Fruit fly (Drosophila melanogaster) whole organism, embryonic: ENCODE measurements around the gene CG32170.

Experiments
- Abd-B ChIP-seq: fragments of 200-800 bp; sonication (Bioruptor generic); optimal IDR thresholded peaks from 2 replicates; lab custom pipeline; 2018; ENCODE audit warnings: missing biosample characterization, mild to moderate bottlenecking, missing genetic modification characterization, moderate library complexity
- Awh ChIP-seq: fragments of 200-800 bp; sonication (Bioruptor generic); IDR thresholded peaks from 2 replicates; pipeline ENCODE4, ENCODE4 v1.3.6; 2022; ENCODE audit warnings: missing biosample characterization, missing genetic modification characterization
- B-H1 ChIP-seq: fragments of 200-800 bp; sonication (Bioruptor generic); IDR thresholded peaks from 3 replicates; pipeline ENCODE4 v1.3.6; 2022; ENCODE audit warnings: missing biosample characterization, missing genetic modification characterization
- Bgb ChIP-seq: fragments of 200-800 bp; sonication (Bioruptor generic); IDR thresholded peaks from 2 replicates; pipeline ENCODE4 v1.3.6; 2022; ENCODE audit warnings: missing biosample characterization, missing genetic modification characterization; ENCODE audit not compliant: partially characterized antibody
- CG10209 ChIP-seq: fragments of 200-800 bp; sonication (Bioruptor generic); optimal IDR thresholded peaks from 3 replicates; lab custom pipeline; 2017; ENCODE audit warnings: missing biosample characterization, mild to moderate bottlenecking, missing genetic modification characterization, missing genetic modification reagents
- CG1024 ChIP-seq: fragments of 200-800 bp; sonication (Bioruptor generic); IDR thresholded peaks from 2 replicates; pipeline ENCODE4 v1.3.6; 2022; ENCODE audit warnings: missing biosample characterization, missing genetic modification characterization
- CG12219 ChIP-seq: fragments of 200-800 bp; sonication (Bioruptor generic); optimal IDR thresholded peaks from 3 replicates; lab custom pipeline; 2018; ENCODE audit warnings: missing biosample characterization, mild to moderate bottlenecking, missing genetic modification characterization
- CG12744 ChIP-seq: fragments of 200-800 bp; sonication (Bioruptor generic); optimal IDR thresholded peaks from 2 replicates; lab custom pipeline; 2016; ENCODE audit warnings: missing biosample characterization, missing genetic modification characterization
- CG13894 ChIP-seq: fragments of 200-800 bp; sonication (Bioruptor generic); optimal IDR thresholded peaks from 3 replicates; lab custom pipeline; 2018; ENCODE audit warnings: missing biosample characterization, mild to moderate bottlenecking, missing genetic modification characterization, moderate library complexity
- CG14667 ChIP-seq: fragments of 200-800 bp; sonication (Bioruptor generic); IDR thresholded peaks from 2 replicates; pipeline ENCODE4 v1.3.6; 2022; ENCODE audit warnings: missing biosample characterization, missing genetic modification characterization
- CG17359 ChIP-seq: fragments of 200-800 bp; sonication (Bioruptor generic); optimal IDR thresholded peaks from 3 replicates; lab custom pipeline; 2018; ENCODE audit warnings: missing biosample characterization, mild to moderate bottlenecking, missing genetic modification characterization, moderate library complexity
- CG17385 ChIP-seq: fragments of 200-800 bp; sonication (Bioruptor generic); optimal IDR thresholded peaks from 3 replicates; lab custom pipeline; 2018; ENCODE audit warnings: missing biosample characterization, mild to moderate bottlenecking, missing genetic modification characterization
- CG1832 ChIP-seq: fragments of 200-800 bp; sonication (Bioruptor generic); optimal IDR thresholded peaks from 2 replicates; lab custom pipeline; 2017; ENCODE audit warnings: missing biosample characterization, mild to moderate bottlenecking, missing genetic modification characterization, inconsistent platforms
- CG18619 ChIP-seq: fragments of 200-800 bp; sonication (Bioruptor generic); optimal IDR thresholded peaks from 3 replicates; lab custom pipeline; 2017; ENCODE audit warnings: missing biosample characterization, mild to moderate bottlenecking, missing genetic modification characterization
- CG18764 ChIP-seq: fragments of 200-800 bp; sonication (Bioruptor generic); optimal IDR thresholded peaks from 3 replicates; lab custom pipeline; 2016; ENCODE audit warnings: missing biosample characterization, missing genetic modification characterization
- CG2875 ChIP-seq: fragments of 200-800 bp; sonication (Bioruptor generic); optimal IDR thresholded peaks from 2 replicates; lab custom pipeline; 2017; ENCODE audit warnings: missing biosample characterization, mild to moderate bottlenecking, missing genetic modification characterization, missing genetic modification reagents
- CG30020 ChIP-seq: fragments of 200-800 bp; optimal IDR thresholded peaks from 2 replicates; lab custom pipeline; 2019; ENCODE audit warnings: missing biosample characterization, mild to moderate bottlenecking, missing genetic modification characterization, moderate library complexity
- CG32532 ChIP-seq: fragments of 200-800 bp; sonication (Bioruptor generic); IDR thresholded peaks from 2 replicates; pipeline ENCODE4 v1.3.6; 2022; ENCODE audit warnings: missing biosample characterization, missing genetic modification characterization
- CG3281 ChIP-seq: fragments of 200-800 bp; sonication (Bioruptor generic); optimal IDR thresholded peaks from 3 replicates; lab custom pipeline; 2017; ENCODE audit warnings: missing biosample characterization, mild to moderate bottlenecking, missing genetic modification characterization
- CG3847 ChIP-seq: fragments of 200-800 bp; sonication (Bioruptor generic); IDR thresholded peaks from 2 replicates; pipeline ENCODE4 v1.3.6; 2022; ENCODE audit warnings: missing biosample characterization, missing genetic modification characterization
- CG42726 ChIP-seq: fragments of 200-800 bp; sonication (Bioruptor generic); IDR thresholded peaks from 2 replicates; pipeline ENCODE4 v1.3.6; 2022; ENCODE audit warnings: missing biosample characterization, missing genetic modification characterization; ENCODE audit not compliant: partially characterized antibody
- CG5180 ChIP-seq: fragments of 200-800 bp; sonication (Bioruptor generic); optimal IDR thresholded peaks from 3 replicates; lab custom pipeline; 2017; ENCODE audit warnings: missing biosample characterization, missing genetic modification characterization, mild to moderate bottlenecking, moderate library complexity, missing genetic modification reagents
- CG7357 ChIP-seq: fragments of 200-800 bp; sonication (Bioruptor generic); IDR thresholded peaks from 3 replicates; pipeline ENCODE4 v1.3.6; 2022; ENCODE audit warnings: missing biosample characterization, missing genetic modification characterization
- CG7372 ChIP-seq: fragments of 200-800 bp; sonication (Bioruptor generic); IDR thresholded peaks from 2 replicates; pipeline ENCODE4 v1.3.6; 2022; ENCODE audit warnings: missing biosample characterization, missing genetic modification characterization
- CG7556 ChIP-seq: fragments of 200-800 bp; sonication (Bioruptor generic); optimal IDR thresholded peaks from 2 replicates; lab custom pipeline; 2017; ENCODE audit warnings: missing biosample characterization, mild to moderate bottlenecking, missing genetic modification characterization
- D19B ChIP-seq: fragments of 200-800 bp; sonication (Bioruptor generic); optimal IDR thresholded peaks from 2 replicates; lab custom pipeline; 2017; ENCODE audit warnings: missing biosample characterization, mild to moderate bottlenecking, missing genetic modification characterization
- Dfd ChIP-seq, 2 experiments: fragments of >200 bp; optimal IDR thresholded peaks; 2 replicates each; lab custom pipeline; 2017; ENCODE audit warnings: missing biosample characterization in 2 of 2, missing genetic modification characterization in 2 of 2
- HLHmδ ChIP-seq: fragments of 200-800 bp; sonication (Bioruptor generic); optimal IDR thresholded peaks from 2 replicates; lab custom pipeline; 2018; ENCODE audit warnings: missing biosample characterization, mild to moderate bottlenecking, missing genetic modification characterization, moderate library complexity
- Hey ChIP-seq: fragments of 200-800 bp; sonication (Bioruptor generic); optimal IDR thresholded peaks from 3 replicates; lab custom pipeline; 2018; ENCODE audit warnings: missing biosample characterization, mild to moderate bottlenecking, missing genetic modification characterization
- Ptx1 ChIP-seq: fragments of 200-800 bp; sonication (Bioruptor generic); IDR thresholded peaks from 2 replicates; pipeline ENCODE4 v1.3.6; 2022; ENCODE audit warnings: missing biosample characterization, missing genetic modification characterization
- Sox100B ChIP-seq: fragments of 200-800 bp; sonication (Bioruptor generic); optimal IDR thresholded peaks from 3 replicates; lab custom pipeline; 2018; ENCODE audit warnings: missing biosample characterization, mild to moderate bottlenecking, missing genetic modification characterization
- Taf1 ChIP-seq: fragments of 200-800 bp; sonication (Bioruptor generic); IDR thresholded peaks from 2 replicates; pipeline ENCODE4 v1.3.6; 2022; ENCODE audit warnings: missing biosample characterization, missing genetic modification characterization
- bbx ChIP-seq: fragments of 200-800 bp; sonication (Bioruptor generic); IDR thresholded peaks from 2 replicates; pipeline ENCODE4 v1.3.6; 2022; ENCODE audit warnings: missing biosample characterization, missing genetic modification characterization; ENCODE audit not compliant: partially characterized antibody
- btn ChIP-seq: fragments of 200-800 bp; sonication (Bioruptor generic); optimal IDR thresholded peaks from 2 replicates; lab custom pipeline; 2016; ENCODE audit warnings: missing biosample characterization, missing genetic modification characterization
- chm ChIP-seq: fragments of 200-800 bp; sonication (Bioruptor generic); IDR thresholded peaks from 2 replicates; pipeline ENCODE4 v1.3.6; 2022; ENCODE audit warnings: missing biosample characterization, missing genetic modification characterization
- dimm ChIP-seq: fragments of 200-800 bp; sonication (Bioruptor generic); IDR thresholded peaks from 2 replicates; pipeline ENCODE4 v1.3.6; 2022; ENCODE audit warnings: missing biosample characterization, missing genetic modification characterization
- dmrt99B ChIP-seq: fragments of 200-800 bp; sonication (Bioruptor generic); optimal IDR thresholded peaks from 2 replicates; lab custom pipeline; 2018; ENCODE audit warnings: missing biosample characterization, mild to moderate bottlenecking, missing genetic modification characterization, moderate library complexity
- ewg ChIP-seq: fragments of 200-800 bp; sonication (Bioruptor generic); optimal IDR thresholded peaks from 3 replicates; lab custom pipeline; 2017; ENCODE audit warnings: mild to moderate bottlenecking, missing biosample characterization, missing genetic modification reagents, missing genetic modification characterization
- gem ChIP-seq: fragments of 200-800 bp; sonication (Bioruptor generic); optimal IDR thresholded peaks from 2 replicates; lab custom pipeline; 2019; ENCODE audit warnings: missing biosample characterization, mild to moderate bottlenecking, missing genetic modification characterization, moderate library complexity
- gfzf ChIP-seq: fragments of 200-800 bp; sonication (Bioruptor generic); optimal IDR thresholded peaks from 2 replicates; lab custom pipeline; 2016; ENCODE audit warnings: missing biosample characterization, mild to moderate bottlenecking, missing genetic modification characterization, moderate library complexity
- hb ChIP-seq: fragments of 200-800 bp; sonication (Bioruptor generic); IDR thresholded peaks from 3 replicates; pipeline ENCODE4 v1.3.6; 2022; ENCODE audit warnings: missing biosample characterization, missing genetic modification characterization; ENCODE audit not compliant: partially characterized antibody
- hbn ChIP-seq: fragments of 200-800 bp; sonication (Bioruptor generic); IDR thresholded peaks from 2 replicates; pipeline ENCODE4 v1.3.6; 2022; ENCODE audit warnings: missing biosample characterization, missing genetic modification characterization; ENCODE audit not compliant: partially characterized antibody
- hth ChIP-seq: fragments of >200 bp; optimal IDR thresholded peaks from 2 replicates; lab custom pipeline; 2017; ENCODE audit warnings: inconsistent platforms
- jing ChIP-seq: fragments of 200-800 bp; sonication (Bioruptor generic); optimal IDR thresholded peaks from 2 replicates; lab custom pipeline; 2018; ENCODE audit warnings: missing biosample characterization, mild to moderate bottlenecking, missing genetic modification characterization
- lab ChIP-seq: fragments of 200-800 bp; sonication (Bioruptor generic); optimal IDR thresholded peaks from 3 replicates; lab custom pipeline; 2017; ENCODE audit warnings: missing biosample characterization, missing genetic modification characterization, mild to moderate bottlenecking, moderate library complexity, missing genetic modification reagents
- mld ChIP-seq: fragments of 200-800 bp; sonication (Bioruptor generic); IDR thresholded peaks from 3 replicates; pipeline ENCODE4 v1.3.6; 2022; ENCODE audit warnings: missing biosample characterization, missing genetic modification characterization; ENCODE audit not compliant: partially characterized antibody
- peb ChIP-seq: fragments of 200-800 bp; sonication (Bioruptor generic); IDR thresholded peaks from 2 replicates; pipeline ENCODE4 v1.3.6; 2022; ENCODE audit warnings: missing biosample characterization, missing genetic modification characterization
- scrt ChIP-seq: fragments of 200-800 bp; sonication (Bioruptor generic); optimal IDR thresholded peaks from 2 replicates; lab custom pipeline; 2018; ENCODE audit warnings: missing biosample characterization, mild to moderate bottlenecking, missing genetic modification characterization, moderate library complexity
- slbo ChIP-seq: fragments of 200-800 bp; sonication (Bioruptor generic); IDR thresholded peaks from 2 replicates; pipeline ENCODE4 v1.3.6; 2022; ENCODE audit warnings: missing biosample characterization, missing genetic modification characterization
- tgo ChIP-seq: fragments of 200-800 bp; sonication (Bioruptor generic); IDR thresholded peaks from 3 replicates; pipeline ENCODE4 v1.3.6; 2022; ENCODE audit warnings: missing biosample characterization, missing genetic modification characterization
- tio ChIP-seq: fragments of 200-800 bp; sonication (Bioruptor generic); optimal IDR thresholded peaks from 2 replicates; lab custom pipeline; 2017; ENCODE audit warnings: missing biosample characterization, missing genetic modification characterization, inconsistent platforms

Gene CG32170

dm6 chr3L:16893647-16894046 lies 16.5 kb downstream of the CG32170 start (continued):
- TF ChIP-seq CG10209 (GFP tag; lab: Kevin White, UChicago) (peak; percentile 9), ewg (GFP tag; lab: Kevin White, UChicago) (no peak), CG5180 (GFP tag; lab: Kevin White, UChicago) (no peak), gem (tag; lab: Kevin White, UChicago) (peak; percentile 54), Abd-B (GFP tag; lab: Kevin White, UChicago) (no peak), CG42726 (no peak), CG7357 (no peak), chm (no peak), bbx (GFP tag; lab: Robert Waterston, UW) (no peak), scrt (GFP tag; lab: Kevin White, UChicago) (no peak), jing (GFP tag; lab: Kevin White, UChicago) (no peak), lab (GFP tag; lab: Kevin White, UChicago) (peak; percentile 64), mld (GFP tag; lab: Robert Waterston, UW) (no peak), hb (no peak), CG17385 (GFP tag; lab: Kevin White, UChicago) (peak; percentile 38), CG18764 (no peak), btn (no peak), CG18619 (GFP tag; lab: Kevin White, UChicago) (no peak), CG17359 (peak; percentile 10), hbn (GFP tag; lab: Robert Waterston, UW) (no peak), Dfd (GFP tag; optimal IDR thresholded peaks at IDR 0.05; lab: Kevin White, UChicago) (no peak), Taf1 (GFP tag; lab: Robert Waterston, UW) (no peak), hth (lab: Kevin White, UChicago) (no peak), gfzf (GFP tag; lab: Kevin White, UChicago) (no peak), dimm (GFP tag; lab: Robert Waterston, UW) (no peak), CG32532 (GFP tag; lab: Robert Waterston, UW) (peak; percentile 43; the same call in 1 of the 2 replicates), CG3847 (GFP tag; lab: Robert Waterston, UW) (no peak), CG13894 (tag; lab: Kevin White, UChicago) (no peak), dmrt99B (tag; lab: Kevin White, UChicago) (peak; percentile 42), CG3281 (GFP tag; lab: Kevin White, UChicago) (peak; percentile 35), Sox100B (GFP tag; lab: Kevin White, UChicago) (no peak), HLHmδ (GFP tag; lab: Kevin White, UChicago) (no peak), Bgb (GFP tag; lab: Robert Waterston, UW) (no peak), CG14667 (GFP tag; lab: Robert Waterston, UW) (no peak), CG7372 (GFP tag; lab: Robert Waterston, UW) (no peak), CG1024 (no peak), CG12219 (GFP tag; lab: Kevin White, UChicago) (no peak), CG12744 (GFP tag; lab: Kevin White, UChicago) (no peak), CG7556 (GFP tag; lab: Kevin White, UChicago) (peak; percentile 27), slbo (GFP tag; lab: Robert Waterston, UW) (peak; percentile 50; the same call in 1 of the 2 replicates), tgo (GFP tag; lab: Robert Waterston, UW) (no peak), CG1832 (GFP tag; lab: Kevin White, UChicago) (no peak), Ptx1 (GFP tag; lab: Robert Waterston, UW) (peak; percentile 41; the same call in 1 of the 2 replicates), D19B (GFP tag; lab: Kevin White, UChicago) (peak; percentile 30), Hey (no peak), Awh (GFP tag; lab: Robert Waterston, UW) (no peak), B-H1 (GFP tag; lab: Robert Waterston, UW) (no peak), tio (no peak), peb (GFP tag; lab: Robert Waterston, UW) (no peak), CG30020 (tag; lab: Kevin White, UChicago) (no peak), CG2875 (no peak)
